Fruit fly (Drosophila melanogaster) whole organism, embryonic: ENCODE measurements around the gene GstD8.

Experiments used
- BEAF-32 ChIP-seq: fragments of 200-800 bp; sonication (Bioruptor generic); optimal IDR thresholded peaks from 3 replicates; lab custom pipeline; 2017; ENCODE audit warnings: missing biosample characterization, missing genetic modification characterization, mild to moderate bottlenecking, moderate library complexity, missing genetic modification reagents
- Bteb2 ChIP-seq: fragments of 200-800 bp; sonication (Bioruptor generic); optimal IDR thresholded peaks from 2 replicates; lab custom pipeline; 2016; ENCODE audit warnings: missing biosample characterization, missing genetic modification characterization
- CG11398 ChIP-seq: fragments of 200-800 bp; sonication (Bioruptor generic); optimal IDR thresholded peaks from 2 replicates; lab custom pipeline; 2016; ENCODE audit warnings: missing biosample characterization, missing genetic modification characterization
- CG12659 ChIP-seq: fragments of 200-800 bp; sonication (Bioruptor generic); optimal IDR thresholded peaks from 3 replicates; lab custom pipeline; 2017; ENCODE audit warnings: mild to moderate bottlenecking, missing biosample characterization, missing genetic modification reagents, missing genetic modification characterization
- CG12744 ChIP-seq: fragments of 200-800 bp; sonication (Bioruptor generic); optimal IDR thresholded peaks from 2 replicates; lab custom pipeline; 2016; ENCODE audit warnings: missing biosample characterization, missing genetic modification characterization
- CG13424 ChIP-seq: fragments of 200-800 bp; sonication (Bioruptor generic); optimal IDR thresholded peaks from 2 replicates; lab custom pipeline; 2019; ENCODE audit warnings: missing biosample characterization, mild to moderate bottlenecking, missing genetic modification characterization, moderate library complexity
- CG13624 ChIP-seq: fragments of 200-800 bp; sonication (Bioruptor generic); optimal IDR thresholded peaks from 2 replicates; lab custom pipeline; 2016; ENCODE audit warnings: missing biosample characterization, missing genetic modification characterization
- CG14014 ChIP-seq: fragments of 200-800 bp; sonication (Bioruptor generic); IDR thresholded peaks from 2 replicates; pipeline ENCODE4 v1.3.6; 2022; ENCODE audit warnings: missing biosample characterization, missing genetic modification characterization
- CG14710 ChIP-seq: fragments of 200-800 bp; sonication (Bioruptor generic); optimal IDR thresholded peaks from 3 replicates; lab custom pipeline; 2019; ENCODE audit warnings: missing biosample characterization, mild to moderate bottlenecking, missing genetic modification characterization, moderate library complexity
- CG15514 ChIP-seq: fragments of 200-800 bp; sonication (Bioruptor generic); optimal IDR thresholded peaks from 3 replicates; lab custom pipeline; 2017; ENCODE audit warnings: missing biosample characterization, missing genetic modification characterization, mild to moderate bottlenecking, moderate library complexity, missing genetic modification reagents
- CG17612 ChIP-seq: fragments of 200-800 bp; sonication (Bioruptor generic); IDR thresholded peaks from 2 replicates; pipeline ENCODE4 v1.3.6; 2022; ENCODE audit warnings: missing biosample characterization, missing genetic modification characterization
- CG17829 ChIP-seq: fragments of 200-800 bp; optimal IDR thresholded peaks from 2 replicates; lab custom pipeline; 2019; ENCODE audit warnings: missing biosample characterization, mild to moderate bottlenecking, missing genetic modification characterization, moderate library complexity
- CG18619 ChIP-seq: fragments of 200-800 bp; sonication (Bioruptor generic); optimal IDR thresholded peaks from 3 replicates; lab custom pipeline; 2017; ENCODE audit warnings: missing biosample characterization, mild to moderate bottlenecking, missing genetic modification characterization
- CG34376 ChIP-seq: fragments of 200-800 bp; sonication (Bioruptor generic); optimal IDR thresholded peaks from 2 replicates; lab custom pipeline; 2018; ENCODE audit warnings: missing biosample characterization, mild to moderate bottlenecking, missing genetic modification characterization
- CG3847 ChIP-seq: fragments of 200-800 bp; sonication (Bioruptor generic); IDR thresholded peaks from 2 replicates; pipeline ENCODE4 v1.3.6; 2022; ENCODE audit warnings: missing biosample characterization, missing genetic modification characterization
- CG6689 ChIP-seq: fragments of 200-800 bp; sonication (Bioruptor generic); IDR thresholded peaks from 2 replicates; pipeline ENCODE4 v1.3.6; 2022; ENCODE audit warnings: missing biosample characterization, missing genetic modification characterization
- CG7928 ChIP-seq: fragments of 200-800 bp; sonication (Bioruptor generic); optimal IDR thresholded peaks from 2 replicates; lab custom pipeline; 2017; ENCODE audit warnings: missing biosample characterization, mild to moderate bottlenecking, missing genetic modification characterization
- Dbx ChIP-seq: fragments of 200-800 bp; sonication (Bioruptor generic); IDR thresholded peaks from 3 replicates; pipeline ENCODE4 v1.3.6; 2022; ENCODE audit warnings: missing biosample characterization, missing genetic modification characterization
- Ets97D ChIP-seq: fragments of 200-800 bp; sonication (Bioruptor generic); optimal IDR thresholded peaks from 3 replicates; lab custom pipeline; 2016; ENCODE audit warnings: missing biosample characterization, missing genetic modification characterization
- Fer1 ChIP-seq: fragments of 200-800 bp; sonication (Bioruptor generic); optimal IDR thresholded peaks from 2 replicates; lab custom pipeline; 2017; ENCODE audit warnings: missing biosample characterization, mild to moderate bottlenecking, missing genetic modification characterization
- HmgZ ChIP-seq: fragments of 200-800 bp; sonication (Bioruptor generic); optimal IDR thresholded peaks from 2 replicates; lab custom pipeline; 2018; ENCODE audit warnings: missing biosample characterization, mild to moderate bottlenecking, missing genetic modification characterization
- Hsf ChIP-seq: fragments of 200-800 bp; sonication (Bioruptor generic); optimal IDR thresholded peaks from 3 replicates; lab custom pipeline; 2016; ENCODE audit warnings: missing biosample characterization, missing genetic modification characterization
- Lhr ChIP-seq: fragments of 200-800 bp; sonication (Bioruptor generic); optimal IDR thresholded peaks from 3 replicates; lab custom pipeline; 2017; ENCODE audit warnings: mild to moderate bottlenecking, missing biosample characterization, missing genetic modification reagents, missing genetic modification characterization
- Max ChIP-seq: fragments of 200-800 bp; sonication (Bioruptor generic); optimal IDR thresholded peaks from 2 replicates; lab custom pipeline; 2016; ENCODE audit warnings: missing biosample characterization, mild to moderate bottlenecking, missing genetic modification characterization
- Med ChIP-seq: fragments of 200-800 bp; sonication (Bioruptor generic); peaks from one replicate; lab custom pipeline; 2016; ENCODE audit warnings: missing biosample characterization, missing genetic modification characterization, mild to moderate bottlenecking, inconsistent platforms, moderate library complexity
- Opbp ChIP-seq: fragments of 200-800 bp; sonication (Bioruptor generic); IDR thresholded peaks from 3 replicates; pipeline ENCODE4 v1.3.6; 2022; ENCODE audit warnings: missing biosample characterization, missing genetic modification characterization; ENCODE audit not compliant: partially characterized antibody
- Side ChIP-seq: fragments of 200-800 bp; sonication (Bioruptor generic); optimal IDR thresholded peaks from 2 replicates; lab custom pipeline; 2016; ENCODE audit warnings: missing biosample characterization, missing genetic modification characterization
- YL-1 ChIP-seq: fragments of 200-800 bp; sonication (Bioruptor generic); optimal IDR thresholded peaks from 3 replicates; lab custom pipeline; 2017; ENCODE audit warnings: missing biosample characterization, mild to moderate bottlenecking, missing genetic modification characterization
- ab ChIP-seq: fragments of 200-800 bp; sonication (Bioruptor generic); optimal IDR thresholded peaks from 2 replicates; lab custom pipeline; 2016; ENCODE audit warnings: missing biosample characterization, missing genetic modification characterization
- amos ChIP-seq: fragments of 200-800 bp; sonication (Bioruptor generic); IDR thresholded peaks from 2 replicates; pipeline ENCODE4 v1.3.6; 2022; ENCODE audit warnings: missing biosample characterization, missing genetic modification characterization; ENCODE audit not compliant: partially characterized antibody
- ase ChIP-seq: fragments of 200-800 bp; sonication (Bioruptor generic); IDR thresholded peaks from 3 replicates; pipeline ENCODE4 v1.3.6; 2022; ENCODE audit warnings: missing biosample characterization, missing genetic modification characterization
- bab2 ChIP-seq: fragments of 200-800 bp; sonication (Bioruptor generic); optimal IDR thresholded peaks from 2 replicates; lab custom pipeline; 2016; ENCODE audit warnings: missing biosample characterization, missing genetic modification characterization
- br ChIP-seq: fragments of >200 bp; optimal IDR thresholded peaks from 2 replicates; lab custom pipeline; 2017
- btn ChIP-seq: fragments of 200-800 bp; sonication (Bioruptor generic); optimal IDR thresholded peaks from 2 replicates; lab custom pipeline; 2016; ENCODE audit warnings: missing biosample characterization, missing genetic modification characterization
- chif ChIP-seq, 2 experiments: fragments of 200-800 bp; sonication (Bioruptor generic); optimal IDR thresholded peaks; 3 replicates each; lab custom pipeline; 2016; ENCODE audit warnings: missing biosample characterization in 2 of 2, missing genetic modification characterization in 2 of 2
- ci ChIP-seq: fragments of 200-800 bp; sonication (Bioruptor generic); IDR thresholded peaks from 3 replicates; pipeline ENCODE4 v1.3.6; 2022; ENCODE audit warnings: missing biosample characterization, missing genetic modification characterization
- dpn ChIP-seq, 2 experiments: fragments of 200-800 bp; sonication (Bioruptor generic); optimal IDR thresholded peaks; 3 replicates each; lab custom pipeline; 2016; ENCODE audit warnings: missing biosample characterization in 2 of 2, missing genetic modification characterization in 2 of 2
- fu2 ChIP-seq: fragments of 200-800 bp; sonication (Bioruptor generic); optimal IDR thresholded peaks from 2 replicates; lab custom pipeline; 2016; ENCODE audit warnings: missing biosample characterization, missing genetic modification characterization
- mam ChIP-seq: fragments of 200-800 bp; sonication (Bioruptor generic); optimal IDR thresholded peaks from 3 replicates; lab custom pipeline; 2016; ENCODE audit warnings: missing biosample characterization, missing genetic modification characterization
- nmo ChIP-seq: fragments of 200-800 bp; sonication (Bioruptor generic); optimal IDR thresholded peaks from 2 replicates; lab custom pipeline; 2018; ENCODE audit warnings: missing biosample characterization, mild to moderate bottlenecking, missing genetic modification characterization, moderate library complexity
- onecut ChIP-seq: fragments of 200-800 bp; sonication (Bioruptor generic); IDR thresholded peaks from 2 replicates; pipeline ENCODE4 v1.3.6; 2022; ENCODE audit warnings: missing biosample characterization, missing genetic modification characterization
- otp ChIP-seq: fragments of 200-800 bp; sonication (Bioruptor generic); IDR thresholded peaks from 3 replicates; pipeline ENCODE4, ENCODE4 v1.3.6; 2022; ENCODE audit warnings: missing biosample characterization, missing genetic modification characterization
- pan ChIP-seq, 4 experiments: fragments of >200 bp in 3 of 4; fragments of 200-800 bp in 1 of 4; sonication (Bioruptor generic) in 1 of 4; optimal IDR thresholded peaks in 3 of 4; IDR thresholded peaks in 1 of 4; 2 replicates each; pipeline versions ENCODE4 v1.3.6 to Lab custom; 2017 to 2022; ENCODE audit warnings: missing biosample characterization in 2 of 4, missing genetic modification characterization in 2 of 4, mixed read lengths in 1 of 4
- row ChIP-seq: fragments of 200-800 bp; sonication (Bioruptor generic); IDR thresholded peaks from 3 replicates; pipeline ENCODE4 v1.3.6; 2022; ENCODE audit warnings: missing biosample characterization, missing genetic modification characterization
- sc ChIP-seq, 3 experiments: fragments of >200 bp in 2 of 3; fragments of 200-800 bp in 1 of 3; sonication (Bioruptor generic) in 1 of 3; optimal IDR thresholded peaks; 2 replicates in 2 of 3; 3 replicates in 1 of 3; lab custom pipeline; 2017; ENCODE audit warnings: mild to moderate bottlenecking in 1 of 3, missing biosample characterization in 1 of 3, missing genetic modification characterization in 1 of 3, missing genetic modification reagents in 1 of 3
- sens ChIP-seq: fragments of 200-800 bp; sonication (Bioruptor generic); peaks from one replicate; lab custom pipeline; 2016; ENCODE audit warnings: missing biosample characterization, missing genetic modification characterization
- so ChIP-seq: fragments of 200-800 bp; sonication (Bioruptor generic); IDR thresholded peaks from 3 replicates; pipeline ENCODE4 v1.3.6; 2022; ENCODE audit warnings: missing biosample characterization, missing genetic modification characterization
- tll ChIP-seq, 2 experiments: fragments of 200-800 bp in 1 of 2; fragments of >200 bp in 1 of 2; sonication (Bioruptor generic) in 1 of 2; optimal IDR thresholded peaks; 2 replicates each; lab custom pipeline; 2017 to 2019; ENCODE audit warnings: missing biosample characterization in 2 of 2, missing genetic modification characterization in 2 of 2, mild to moderate bottlenecking in 1 of 2, moderate library complexity in 1 of 2

Gene GstD8

dm6 chr3R:12422379-12422975 lies 42.7 kb downstream of the GstD8 start, which contains the start of the genes Scgbeta and CG17202 (continued):
- TF ChIP-seq CG15514 (GFP tag; lab: Kevin White, UChicago), result peak; percentile 100
- TF ChIP-seq pan (optimal IDR thresholded peaks at IDR 0.05; lab: Kevin White, UChicago), result no peak
- no peak for TF ChIP-seq pan (GFP tag; optimal IDR thresholded peaks at IDR 0.05 in 1 of 2, IDR thresholded peaks at IDR 0.05 in 1 of 2)
- peak; percentile 89 for TF ChIP-seq row (GFP tag; lab: Robert Waterston, UW)
- TF ChIP-seq dpn (GFP tag; optimal IDR thresholded peaks at IDR 0.05; lab: Kevin White, UChicago), result peak in 1 of 2 experiments; percentile 17
- TF ChIP-seq tll (GFP tag; optimal IDR thresholded peaks at IDR 0.05; lab: Kevin White, UChicago), result peak in 1 of 2 experiments; percentile 44
- no peak for TF ChIP-seq btn
- peak; percentile 7 for TF ChIP-seq Bteb2 (GFP tag; lab: Kevin White, UChicago)
- peak; percentile 27 for TF ChIP-seq CG17829 (tag; lab: Kevin White, UChicago)
- peak; percentile 11 for TF ChIP-seq Side (GFP tag; lab: Kevin White, UChicago)
- peak; percentile 23 for TF ChIP-seq Max (GFP tag; lab: Kevin White, UChicago)
- peak; percentile 39; the same call in 1 of the 2 replicates for TF ChIP-seq CG3847 (GFP tag; lab: Robert Waterston, UW)
- TF ChIP-seq mam (GFP tag; lab: Kevin White, UChicago), result peak; percentile 28
- TF ChIP-seq CG13624 (GFP tag; lab: Kevin White, UChicago), result peak; percentile 30
- TF ChIP-seq Lhr, result peak; percentile 76
- TF ChIP-seq br (lab: Kevin White, UChicago), result no peak
- peak; percentile 35; the same call in 1 of the 2 replicates for TF ChIP-seq CG14014 (GFP tag; lab: Robert Waterston, UW)
- peak; percentile 59 for TF ChIP-seq YL-1 (GFP tag; lab: Kevin White, UChicago)
- peak; percentile 2 for TF ChIP-seq CG11398 (GFP tag; lab: Kevin White, UChicago)
- 0 out of 3 replicates have a peak, but pooled peaks have one; percentile 35 for TF ChIP-seq so
- peak; percentile 44 for TF ChIP-seq CG12659 (GFP tag; lab: Kevin White, UChicago)
- 0 out of 3 replicates have a peak, but pooled peaks have one; percentile 27 for TF ChIP-seq Dbx (GFP tag; lab: Robert Waterston, UW)
- peak; percentile 62 for TF ChIP-seq HmgZ (tag; lab: Kevin White, UChicago)
- TF ChIP-seq onecut (GFP tag; lab: Robert Waterston, UW), result peak; percentile 29
- TF ChIP-seq chif (GFP tag; optimal IDR thresholded peaks at IDR 0.05; lab: Kevin White, UChicago), result peak in 1 of 2 experiments; percentile 8
- peak; percentile 73 for TF ChIP-seq CG14710 (tag; lab: Kevin White, UChicago)
- TF ChIP-seq nmo, result peak; percentile 39
- 0 out of 3 replicates have a peak, but pooled peaks have one; percentile 5 for TF ChIP-seq ase
- peak; percentile 40 for TF ChIP-seq CG34376
- peak; percentile 17 for TF ChIP-seq Hsf (GFP tag; lab: Kevin White, UChicago)
- peak; percentile 20 for TF ChIP-seq CG18619 (GFP tag; lab: Kevin White, UChicago)
- TF ChIP-seq CG7928 (GFP tag; lab: Kevin White, UChicago), result peak; percentile 96
- TF ChIP-seq amos (GFP tag; lab: Robert Waterston, UW), result peak; percentile 55; the same call in 1 of the 2 replicates
- TF ChIP-seq otp (GFP tag; lab: Robert Waterston, UW), result peak; percentile 37; the same call in 1 of the 3 replicates
- TF ChIP-seq CG17612 (GFP tag; lab: Robert Waterston, UW), result no peak
- TF ChIP-seq Opbp (GFP tag; lab: Robert Waterston, UW), result 0 out of 3 replicates have a peak, but pooled peaks have one; percentile 22
- TF ChIP-seq BEAF-32, result peak; percentile 37
- TF ChIP-seq CG6689 (GFP tag; lab: Robert Waterston, UW), result no peak
- TF ChIP-seq sens (GFP tag; lab: Kevin White, UChicago), result no peak
- peak; percentile 32 for TF ChIP-seq CG12744 (GFP tag; lab: Kevin White, UChicago)
- peak; percentile 69 for TF ChIP-seq Med (GFP tag; lab: Kevin White, UChicago)
- TF ChIP-seq ci (GFP tag; lab: Robert Waterston, UW), result 0 out of 3 replicates have a peak, but pooled peaks have one; percentile 29
- no peak for TF ChIP-seq ab
- TF ChIP-seq CG13424 (tag; lab: Kevin White, UChicago), result peak; percentile 41
- no peak for TF ChIP-seq sc (optimal IDR thresholded peaks at IDR 0.05; lab: Kevin White, UChicago)
- no peak for TF ChIP-seq sc (GFP tag; optimal IDR thresholded peaks at IDR 0.05; lab: Kevin White, UChicago)
- peak; percentile 10 for TF ChIP-seq Fer1 (GFP tag; lab: Kevin White, UChicago)
- TF ChIP-seq fu2 (GFP tag; lab: Kevin White, UChicago), result peak; percentile 38
- TF ChIP-seq bab2 (GFP tag; lab: Kevin White, UChicago), result peak; percentile 7
- peak; percentile 65 for TF ChIP-seq Ets97D (GFP tag; lab: Kevin White, UChicago)
